Worm (Caenorhabditis elegans): ENCODE measurements around the gene Y50D4A.5.

Y50D4A.5 gene

DNA sequence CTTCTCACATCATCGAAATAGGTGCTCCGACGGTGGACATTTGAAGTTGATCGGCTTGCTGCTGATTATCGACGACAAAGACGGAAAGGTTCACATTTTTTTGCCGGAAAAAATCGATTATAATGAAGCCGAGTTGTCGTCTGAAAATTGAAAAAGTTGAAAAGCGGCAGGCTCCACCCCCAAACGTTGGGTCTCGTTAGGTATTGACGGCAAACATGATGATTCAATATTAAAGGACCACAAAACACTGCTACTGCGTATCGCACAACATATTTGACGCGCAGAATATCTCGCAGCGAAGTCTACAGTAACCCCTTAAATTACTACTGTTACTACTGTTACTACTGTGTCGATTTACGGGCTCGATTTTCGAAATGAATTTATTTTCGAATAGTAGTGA lies 48.9 kb upstream of the Y50D4A.5 start (continued):
- TF ChIP-seq spr-3 (GFP tag; optimal IDR thresholded peaks at IDR 0.05) (no peak), arid-1 (GFP tag; conservative IDR thresholded peaks at IDR 0.05) (peak; percentile 64; the same call in 1 of the 2 replicates), R02D3.7 (tag; optimal IDR thresholded peaks at IDR 0.05) (no peak), skn-1 (tag; optimal IDR thresholded peaks at IDR 0.05) (no peak), nhr-28 (tag; optimal IDR thresholded peaks at IDR 0.05) (no peak), fkh-10 (GFP tag; optimal IDR thresholded peaks at IDR 0.05) (no peak), dve-1 (tag; optimal IDR thresholded peaks at IDR 0.05; ENCODE audit: insufficient read depth) (no peak), nhr-111 (GFP tag; optimal IDR thresholded peaks at IDR 0.05) (peak; percentile 43), snpc-1.2 (GFP tag; IDR thresholded peaks at IDR 0.05) (no peak), F26F4.8 (GFP tag; conservative IDR thresholded peaks at IDR 0.05) (no peak), hlh-30 (tag; optimal IDR thresholded peaks at IDR 0.05; ENCODE audit: insufficient read depth) (no peak), ceh-82 (tag; optimal IDR thresholded peaks at IDR 0.05) (no peak), pqm-1 (tag; optimal IDR thresholded peaks at IDR 0.05) (no peak), nhr-10 (tag; optimal IDR thresholded peaks at IDR 0.05) (no peak), ceh-32 (tag; optimal IDR thresholded peaks at IDR 0.05; ENCODE audit: poor library complexity) (no peak), dmd-8 (GFP tag; IDR thresholded peaks at IDR 0.05) (no peak), php-3 (GFP tag; IDR thresholded peaks at IDR 0.05) (no peak), Y5F2A.4 (GFP tag; optimal IDR thresholded peaks at IDR 0.05) (peak; percentile 19), F37D6.2 (tag; optimal IDR thresholded peaks at IDR 0.05) (no peak), mxl-2 (GFP tag; conservative IDR thresholded peaks at IDR 0.05) (no peak), gei-8 (GFP tag; optimal IDR thresholded peaks at IDR 0.05) (peak; percentile 66), ztf-7 (tag; optimal IDR thresholded peaks at IDR 0.05) (no peak), zfp-2 (tag; optimal IDR thresholded peaks at IDR 0.05) (no peak), mdl-1 (tag; optimal IDR thresholded peaks at IDR 0.05) (no peak), vab-7 (GFP tag; IDR thresholded peaks at IDR 0.05) (peak; percentile 50; the same call in 1 of the 2 replicates), rbr-2 (tag; optimal IDR thresholded peaks at IDR 0.05) (peak; percentile 34), nhr-42 (GFP tag; IDR thresholded peaks at IDR 0.05) (peak; percentile 66; the same call in 1 of the 2 replicates), daf-19 (GFP tag; conservative IDR thresholded peaks at IDR 0.05) (no peak), hlh-11 (tag; optimal IDR thresholded peaks at IDR 0.05) (no peak), mep-1 (tag; optimal IDR thresholded peaks at IDR 0.05) (peak; percentile 32), ZK546.5 (tag; optimal IDR thresholded peaks at IDR 0.05) (no peak), nhr-237 (tag; optimal IDR thresholded peaks at IDR 0.05) (no peak), saeg-2 (GFP tag; IDR thresholded peaks at IDR 0.05) (no peak; the same call in 1 of the 2 replicates), lin-29 (GFP tag; IDR thresholded peaks at IDR 0.05) (0 out of 2 replicates have a peak, but pooled peaks have one; percentile 34), mdt-29 (GFP tag; IDR thresholded peaks at IDR 0.05) (no peak), set-16 (GFP tag; IDR thresholded peaks at IDR 0.05) (no peak), ZK337.2 (GFP tag; IDR thresholded peaks at IDR 0.05) (no peak), jun-1 (tag; optimal IDR thresholded peaks at IDR 0.05) (no peak), F49E8.2 (tag; optimal IDR thresholded peaks at IDR 0.05; ENCODE audit: borderline replicate concordance) (no peak), ces-1 (GFP tag; optimal IDR thresholded peaks at IDR 0.05) (no peak), hif-1 (tag; optimal IDR thresholded peaks at IDR 0.05) (peak in 1 of 2 experiments; percentile 15), tag-97 (GFP tag; IDR thresholded peaks at IDR 0.05) (0 out of 2 replicates have a peak, but pooled peaks have one; percentile 16), T26A8.4 (GFP tag; IDR thresholded peaks at IDR 0.05) (no peak; the same call in 1 of the 2 replicates), unc-130 (GFP tag; optimal IDR thresholded peaks at IDR 0.05) (no peak), ctbp-1 (GFP tag; IDR thresholded peaks at IDR 0.05) (peak; percentile 73), ceh-28 (tag; optimal IDR thresholded peaks at IDR 0.05) (peak; percentile 15), egl-27 (tag; optimal IDR thresholded peaks at IDR 0.05) (no peak), nhr-77 (tag; optimal IDR thresholded peaks at IDR 0.05) (no peak), lin-1 (GFP tag; IDR thresholded peaks at IDR 0.05) (no peak), ceh-62 (tag; optimal IDR thresholded peaks at IDR 0.05) (no peak), madf-5 (GFP tag; IDR thresholded peaks at IDR 0.05) (peak in 1 of 2 experiments; percentile 66; a peak in 1 of 4 replicates)

All from whole organism, L4 larva.